Worm (Caenorhabditis elegans) whole organism, L3 larva: ENCODE data around the gene F16B12.7.

Source experiments
- mdl-1 ChIP-seq: fragments of 150-350 bp; optimal IDR thresholded peaks from 2 replicates; lab custom pipeline; 2014; ENCODE audit warnings: missing biosample characterization, missing genetic modification characterization
- nhr-11 ChIP-seq: fragments of 150-350 bp; optimal IDR thresholded peaks from 2 replicates; lab custom pipeline; 2014; ENCODE audit warnings: missing biosample characterization, missing genetic modification characterization
- nhr-23 ChIP-seq: fragments of 150-350 bp; optimal IDR thresholded peaks from 2 replicates; lab custom pipeline; 2014; ENCODE audit warnings: missing biosample characterization, missing genetic modification reagents, missing genetic modification characterization

DNA sequence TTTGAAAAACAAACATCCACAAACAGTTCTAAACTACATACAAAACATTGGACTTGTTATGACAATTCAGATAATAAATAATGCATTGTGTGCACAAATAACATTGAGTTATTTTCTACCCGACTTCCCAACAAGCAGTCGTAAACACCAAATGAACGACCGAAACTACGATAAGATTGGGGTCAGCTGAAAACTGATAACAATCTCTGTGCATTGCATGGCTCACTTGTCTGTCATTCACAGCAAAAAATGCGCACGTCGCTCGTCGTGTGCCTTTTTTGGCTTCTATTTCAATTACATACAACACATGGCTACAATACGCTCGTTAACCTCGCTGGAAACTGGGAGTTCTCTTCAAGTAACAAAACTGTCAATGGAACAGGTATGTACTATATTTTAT is 37.4 kb upstream of the F16B12.7 start, which contains the start of gene C33G3.4:
- TF ChIP-seq nhr-11 (tag; lab: Kevin White, UChicago), result no peak
- no peak for TF ChIP-seq nhr-23 (tag; lab: Kevin White, UChicago)
- no peak for TF ChIP-seq mdl-1 (tag; lab: Kevin White, UChicago)
